Worm (Caenorhabditis elegans): ENCODE data around the gene ZK829.7.
A peak's percentile ranks its signal among the peaks of the same experiment; 100 is the strongest.

DNA sequence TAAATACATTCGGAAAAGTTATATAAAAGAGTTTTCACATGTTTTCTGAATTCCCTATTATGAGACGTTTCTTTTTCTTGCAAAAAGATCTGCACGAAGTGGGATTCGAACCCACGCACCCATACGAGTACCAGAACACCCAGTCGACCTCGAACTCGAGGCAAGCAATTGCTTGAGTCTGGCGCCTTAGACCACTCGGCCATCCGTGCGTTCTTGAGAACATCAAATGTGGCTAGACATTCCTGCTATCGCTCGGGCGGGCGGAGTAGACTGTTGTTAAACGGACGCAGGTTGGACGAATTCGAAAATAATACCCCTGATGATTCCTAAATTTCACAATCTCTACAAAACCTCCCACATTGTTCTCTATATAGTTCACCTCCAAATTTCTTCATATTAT, 32.9 kb downstream of the ZK829.7 start:
- TF ChIP-seq elt-3 (tag; optimal IDR thresholded peaks at IDR 0.05): peak in 1 of 3 experiments; percentile 41
- peak; percentile 56 for TF ChIP-seq nhr-25 (tag; optimal IDR thresholded peaks at IDR 0.05)
- TF ChIP-seq nfya-1 (tag; optimal IDR thresholded peaks at IDR 0.05; ENCODE audit: insufficient read depth): peak; percentile 51
- no peak for TF ChIP-seq nhr-237 (tag; optimal IDR thresholded peaks at IDR 0.05)
- TF ChIP-seq fkh-10 (GFP tag; optimal IDR thresholded peaks at IDR 0.05): no peak
- TF ChIP-seq nhr-11 (tag; optimal IDR thresholded peaks at IDR 0.05): no peak
- no peak for TF ChIP-seq nhr-12 (tag; optimal IDR thresholded peaks at IDR 0.05)

All from whole organism, L3 larva.